Fruit fly (Drosophila melanogaster): ENCODE results near the gene Polr3A.

dm6 chrX:15733995-15734394 is 28.8 kb upstream of the Polr3A start, which contains the start of the genes CG12379 and MagR:
- no peak for TF ChIP-seq Myc (optimal IDR thresholded peaks at IDR 0.05)
- no peak for TF ChIP-seq psq (optimal IDR thresholded peaks at IDR 0.05)
- no peak for TF ChIP-seq ttk (optimal IDR thresholded peaks at IDR 0.05)
- TF ChIP-seq Sin3A (optimal IDR thresholded peaks at IDR 0.05): no peak
- no peak for TF ChIP-seq insv (optimal IDR thresholded peaks at IDR 0.05)
- TF ChIP-seq h (optimal IDR thresholded peaks at IDR 0.05): no peak

Measured in Kc167 (cell line).